Worm (Caenorhabditis elegans): Measurements from ENCODE around the gene rnp-3.

Gene rnp-3

DNA sequence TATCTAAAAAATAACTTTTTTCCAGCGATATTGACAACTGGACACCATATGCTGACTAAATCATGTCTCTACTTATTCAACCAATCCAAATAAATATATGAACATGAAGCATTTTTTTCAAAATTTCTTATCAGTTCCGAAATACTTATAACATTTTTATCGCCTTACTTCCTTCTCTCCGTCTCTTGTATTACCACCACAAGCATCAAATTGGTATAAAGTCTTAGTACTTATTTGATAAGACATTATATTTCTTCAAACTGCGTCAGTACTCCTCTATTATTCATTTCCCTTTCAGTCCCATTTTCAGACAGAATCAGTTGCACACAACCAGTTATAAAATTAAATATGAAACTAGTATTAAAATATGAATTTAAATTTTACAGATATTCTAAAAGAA, 26.0 kb upstream of the rnp-3 start:
- no peak for TF ChIP-seq ztf-26 (tag; optimal IDR thresholded peaks at IDR 0.05)
- TF ChIP-seq nhr-80 (tag; optimal IDR thresholded peaks at IDR 0.05), result peak; percentile 77
- TF ChIP-seq zim-3 (tag; optimal IDR thresholded peaks at IDR 0.05), result no peak
- TF ChIP-seq sea-2 (GFP tag; IDR thresholded peaks at IDR 0.05), result no peak
- no peak for TF ChIP-seq lsy-27 (tag; optimal IDR thresholded peaks at IDR 0.05; ENCODE audit: borderline replicate concordance, insufficient read depth)
- no peak for TF ChIP-seq ZK185.1 (tag; optimal IDR thresholded peaks at IDR 0.05; ENCODE audit: poor library complexity, severe bottlenecking)

DNA sequence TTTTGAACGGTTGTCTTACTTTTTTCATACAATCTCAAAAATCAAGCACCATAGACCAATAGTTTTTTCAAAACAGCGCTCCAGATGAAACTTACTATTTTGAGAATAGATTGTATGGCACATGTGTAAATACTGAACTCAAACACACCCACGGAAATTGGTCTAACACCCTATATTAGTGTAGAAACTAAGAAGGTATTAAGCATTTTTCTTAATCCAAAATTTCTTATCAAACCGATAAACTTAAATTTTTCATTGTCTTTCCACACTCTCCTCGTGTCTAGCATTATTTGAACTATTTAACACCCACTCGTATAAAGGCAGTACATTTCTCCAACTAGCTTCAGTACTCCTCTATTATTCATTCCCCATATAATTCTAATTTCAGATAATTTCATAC, 23.8 kb upstream of the rnp-3 start:
- no peak for TF ChIP-seq ceh-27 (GFP tag; optimal IDR thresholded peaks at IDR 0.05)
- no peak for TF ChIP-seq zfh-2 (GFP tag; conservative IDR thresholded peaks at IDR 0.05)
- TF ChIP-seq mel-28 (tag; optimal IDR thresholded peaks at IDR 0.05; ENCODE audit: borderline replicate concordance), result no peak
- TF ChIP-seq Y53F4B.3 (GFP tag; IDR thresholded peaks at IDR 0.05), result no peak
- TF ChIP-seq dpl-1 (GFP tag; optimal IDR thresholded peaks at IDR 0.05), result no peak
- no peak for TF ChIP-seq tbp1 (GFP tag; optimal IDR thresholded peaks at IDR 0.05)
- no peak for TF ChIP-seq ztf-22 (GFP tag; optimal IDR thresholded peaks at IDR 0.05)
- TF ChIP-seq rpc-1 (optimal IDR thresholded peaks at IDR 0.05), result no peak
- no peak for TF ChIP-seq rpc-1 (tag; optimal IDR thresholded peaks at IDR 0.05)
- no peak for TF ChIP-seq nhr-120 (GFP tag; IDR thresholded peaks at IDR 0.05)
- no peak for TF ChIP-seq mxl-1 (tag; optimal IDR thresholded peaks at IDR 0.05)
- no peak for TF ChIP-seq K11D2.4 (GFP tag; IDR thresholded peaks at IDR 0.05)
- no peak for TF ChIP-seq bed-2 (GFP tag; IDR thresholded peaks at IDR 0.05)
- TF ChIP-seq unc-130 (GFP tag; optimal IDR thresholded peaks at IDR 0.05), result no peak
- no peak for TF ChIP-seq somi-1 (GFP tag; optimal IDR thresholded peaks at IDR 0.05)
- TF ChIP-seq tlf-1 (GFP tag; optimal IDR thresholded peaks at IDR 0.05), result no peak
- no peak for TF ChIP-seq hsf-1 (GFP tag; IDR thresholded peaks at IDR 0.05)
- TF ChIP-seq chd-7 (tag; optimal IDR thresholded peaks at IDR 0.05), result no peak
- TF ChIP-seq attf-5 (GFP tag; optimal IDR thresholded peaks at IDR 0.05), result no peak
- no peak for TF ChIP-seq ccch-3 (GFP tag; optimal IDR thresholded peaks at IDR 0.05)

DNA sequence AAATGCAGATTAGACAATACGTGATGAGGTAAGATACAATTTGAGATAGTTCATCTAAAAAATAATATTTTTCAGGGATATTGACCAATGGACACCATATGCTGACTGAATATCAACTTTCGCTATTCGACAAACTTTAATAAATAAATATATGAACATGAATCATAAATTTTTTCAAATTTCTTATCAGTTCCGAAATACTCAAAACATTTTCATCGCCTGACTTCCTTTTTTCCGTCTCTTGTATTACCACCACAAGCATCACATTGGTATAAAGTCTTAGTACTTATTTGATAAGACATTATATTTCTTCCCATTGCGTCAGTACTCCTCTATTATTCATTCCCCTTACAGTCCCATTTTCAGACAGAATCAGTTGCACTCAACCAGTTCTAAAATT, 21.7 kb upstream of the rnp-3 start, which contains the start of the genes K08D10.10 and R07C12.1:
Gene K08D10.10, plus strand, starts transcription at position 93 of the 400 bp plus-strand sequence.
Gene R07C12.1, plus strand, starts transcription at position 314 of the 400 bp plus-strand sequence.
- TF ChIP-seq ets-4 (GFP tag; optimal IDR thresholded peaks at IDR 0.05), result no peak
- peak; percentile 42 for TF ChIP-seq nhr-80 (tag; optimal IDR thresholded peaks at IDR 0.05)
- TF ChIP-seq madf-10 (tag; optimal IDR thresholded peaks at IDR 0.05), result no peak

DNA sequence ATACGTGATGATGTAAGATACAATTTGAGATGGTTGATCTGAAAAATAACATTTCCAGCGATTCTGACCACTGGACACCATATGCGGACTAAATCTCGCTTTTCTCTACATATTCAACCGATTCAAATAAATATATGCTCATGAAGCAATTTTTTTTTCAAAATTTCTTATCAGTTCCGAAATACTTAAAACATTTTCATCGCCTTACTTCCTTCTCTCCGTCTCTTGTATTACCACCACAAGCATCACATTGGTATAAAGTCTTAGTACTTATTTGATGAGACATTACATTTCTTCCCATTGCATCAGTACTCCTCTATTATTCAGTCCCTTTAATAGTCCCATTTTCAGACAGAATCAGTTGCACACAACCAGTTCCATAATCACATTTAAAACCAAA, 19.2 kb upstream of the rnp-3 start, which contains the start of gene K08D10.14:
Gene K08D10.14, plus strand, starts transcription at position 301 of the 400 bp plus-strand sequence.
- TF ChIP-seq pha-4 (tag; optimal IDR thresholded peaks at IDR 0.05) (no peak), nhr-80 (tag; optimal IDR thresholded peaks at IDR 0.05) (peak; percentile 17)

DNA sequence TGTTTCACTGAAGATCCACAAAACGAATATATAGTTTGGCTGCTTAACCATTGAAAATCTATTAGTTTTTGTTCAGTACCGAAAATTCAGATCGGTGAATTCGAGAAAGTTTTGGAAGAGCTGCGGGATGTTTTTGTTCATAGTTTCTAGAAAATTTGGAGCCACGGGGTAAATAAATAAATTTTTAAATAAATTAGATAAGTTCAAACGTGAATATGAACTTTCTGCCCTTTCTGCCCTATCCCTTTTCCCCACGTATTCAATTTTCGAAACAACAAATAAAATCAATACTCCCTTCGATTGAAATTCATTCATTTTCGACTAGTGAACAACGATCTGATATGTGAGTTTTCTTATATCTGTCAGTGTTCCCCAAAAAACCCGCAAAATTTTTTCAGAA, 11.8 kb upstream of the rnp-3 start, which contains the start of gene scrm-5:
Gene scrm-5, plus strand, starts transcription at position 301 of the 400 bp plus-strand sequence.
- TF ChIP-seq mcd-1 (GFP tag; IDR thresholded peaks at IDR 0.05), result no peak
- TF ChIP-seq unc-130 (GFP tag; optimal IDR thresholded peaks at IDR 0.05), result no peak
- no peak for TF ChIP-seq madf-6 (GFP tag; IDR thresholded peaks at IDR 0.05)
- TF ChIP-seq nhr-90 (tag; optimal IDR thresholded peaks at IDR 0.05), result no peak
- no peak for TF ChIP-seq ztf-6 (GFP tag; IDR thresholded peaks at IDR 0.05)
- no peak for TF ChIP-seq F10E7.11 (tag; optimal IDR thresholded peaks at IDR 0.05)
- no peak for TF ChIP-seq tbx-9 (tag; optimal IDR thresholded peaks at IDR 0.05; ENCODE audit: borderline replicate concordance)
- TF ChIP-seq madf-3 (GFP tag; IDR thresholded peaks at IDR 0.05), result no peak
- no peak for TF ChIP-seq die-1 (tag; optimal IDR thresholded peaks at IDR 0.05)
- TF ChIP-seq attf-5 (GFP tag; optimal IDR thresholded peaks at IDR 0.05), result no peak
- no peak for TF ChIP-seq hmg-20 (GFP tag; IDR thresholded peaks at IDR 0.05)
- no peak for TF ChIP-seq ceh-100 (GFP tag; IDR thresholded peaks at IDR 0.05)
- no peak for TF ChIP-seq somi-1 (GFP tag; optimal IDR thresholded peaks at IDR 0.05)
- TF ChIP-seq F37B4.10 (GFP tag; IDR thresholded peaks at IDR 0.05), result no peak
- TF ChIP-seq ztf-22 (GFP tag; optimal IDR thresholded peaks at IDR 0.05), result no peak
- TF ChIP-seq dpff-1 (tag; optimal IDR thresholded peaks at IDR 0.05), result no peak
- no peak for TF ChIP-seq cebp-1 (GFP tag; IDR thresholded peaks at IDR 0.05)
- TF ChIP-seq cebp-1 (tag; optimal IDR thresholded peaks at IDR 0.05), result no peak
- no peak for TF ChIP-seq dox-1 (GFP tag; IDR thresholded peaks at IDR 0.05)
- no peak for TF ChIP-seq T07F8.4 (tag; optimal IDR thresholded peaks at IDR 0.05)

Measured in whole organism, young adult.